Worm (Caenorhabditis elegans): Measurements from ENCODE around the gene dnj-24.

DNA sequence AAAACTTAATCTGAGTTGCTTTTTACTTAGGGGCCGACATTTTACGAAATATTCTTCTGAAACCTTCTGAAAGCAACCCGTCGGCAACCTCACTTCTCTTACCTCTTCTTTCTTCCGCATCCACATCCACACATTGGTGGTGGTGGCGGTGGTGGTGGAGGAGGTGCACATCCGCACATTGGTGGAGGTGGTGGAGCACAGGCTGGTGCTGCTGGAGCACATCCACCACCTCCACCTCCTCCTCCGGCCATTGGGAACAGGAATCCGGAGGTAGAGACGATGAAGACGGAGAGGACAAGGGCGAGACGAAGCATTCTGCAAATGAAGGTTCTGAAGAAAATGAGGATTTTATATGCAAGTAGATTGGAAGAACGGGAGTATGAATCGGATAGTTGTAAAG lies 10.2 kb downstream of the dnj-24 start, which contains the start of gene grl-22:
- TF ChIP-seq ztf-11 (tag; optimal IDR thresholded peaks at IDR 0.05) (no peak), unc-86 (tag; optimal IDR thresholded peaks at IDR 0.05) (no peak), nhr-28 (tag; optimal IDR thresholded peaks at IDR 0.05) (no peak), mep-1 (tag; optimal IDR thresholded peaks at IDR 0.05) (no peak), skn-1 (tag; optimal IDR thresholded peaks at IDR 0.05) (no peak), egl-27 (tag; optimal IDR thresholded peaks at IDR 0.05) (no peak), C34B4.2 (tag; optimal IDR thresholded peaks at IDR 0.05) (no peak), tbx-2 (tag; optimal IDR thresholded peaks at IDR 0.05) (no peak), sptf-1 (tag; optimal IDR thresholded peaks at IDR 0.05) (no peak), ztf-4 (tag; optimal IDR thresholded peaks at IDR 0.05) (no peak), dpl-1 (GFP tag; optimal IDR thresholded peaks at IDR 0.05) (no peak), aha-1 (tag; optimal IDR thresholded peaks at IDR 0.05) (no peak), nhr-85 (tag) (no peak)
